Worm (Caenorhabditis elegans): ENCODE measurements around the gene snap-29.

DNA sequence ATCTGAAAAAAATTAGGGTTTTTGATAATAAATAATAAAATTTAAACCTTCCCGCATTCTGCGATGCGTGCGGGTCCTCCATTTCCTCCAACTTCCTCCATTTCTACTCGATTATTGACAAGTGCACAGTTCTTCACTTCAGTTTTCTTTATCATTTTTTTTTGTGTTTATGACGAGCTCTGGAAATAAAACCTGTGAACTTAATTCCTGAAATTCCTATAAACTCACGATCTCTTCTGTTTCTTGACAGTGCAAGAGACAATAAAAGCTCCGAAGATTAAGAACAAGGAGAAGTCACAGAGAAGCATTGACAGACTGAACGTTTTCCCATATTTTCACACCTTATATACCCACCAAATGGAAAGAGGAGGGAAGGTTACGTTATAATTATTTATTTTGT, 4.2 kb upstream of the snap-29 start, which contains the start of gene K02D10.3:
- TF ChIP-seq lin-11 (tag; optimal IDR thresholded peaks at IDR 0.05) (no peak), nhr-11 (tag; optimal IDR thresholded peaks at IDR 0.05) (no peak), fos-1 (tag; optimal IDR thresholded peaks at IDR 0.05) (no peak), lin-39 (tag; optimal IDR thresholded peaks at IDR 0.05) (no peak), ceh-82 (tag; optimal IDR thresholded peaks at IDR 0.05) (no peak), nhr-237 (tag; optimal IDR thresholded peaks at IDR 0.05) (no peak), elt-3 (tag; optimal IDR thresholded peaks at IDR 0.05) (no peak), lin-13 (GFP tag; optimal IDR thresholded peaks at IDR 0.05) (no peak), mdl-1 (tag; optimal IDR thresholded peaks at IDR 0.05) (no peak), skn-1 (tag; optimal IDR thresholded peaks at IDR 0.05) (no peak), egl-27 (tag; optimal IDR thresholded peaks at IDR 0.05) (no peak), ztf-11 (tag; optimal IDR thresholded peaks at IDR 0.05) (no peak), ama-1 (optimal IDR thresholded peaks at IDR 0.05) (no peak), sma-9 (GFP tag; optimal IDR thresholded peaks at IDR 0.05) (no peak), sma-9 (tag; optimal IDR thresholded peaks at IDR 0.05) (no peak)
